Worm (Caenorhabditis elegans): ENCODE measurements around the gene srg-42.

Gene srg-42

ce11 chrV:11123817-11124337 lies 34.0 kb downstream of the srg-42 start, which contains the start of the genes atp-5 and lmtr-3 (continued):
- TF ChIP-seq ceh-44 (GFP tag; IDR thresholded peaks at IDR 0.05) (peak; percentile 85), nhr-10 (tag; optimal IDR thresholded peaks at IDR 0.05) (no peak), dmd-9 (GFP tag; IDR thresholded peaks at IDR 0.05) (peak; percentile 78), lin-29 (GFP tag; IDR thresholded peaks at IDR 0.05) (no peak), lsy-2 (tag; optimal IDR thresholded peaks at IDR 0.05) (peak in 1 of 2 experiments; percentile 67), spr-1 (tag; optimal IDR thresholded peaks at IDR 0.05) (no peak), jun-1 (tag; optimal IDR thresholded peaks at IDR 0.05) (no peak), egl-27 (tag; optimal IDR thresholded peaks at IDR 0.05) (no peak), Y105C5A.15 (GFP tag; IDR thresholded peaks at IDR 0.05) (no peak), dve-1 (tag; optimal IDR thresholded peaks at IDR 0.05; ENCODE audit: insufficient read depth) (peak; percentile 68), lir-3 (tag; optimal IDR thresholded peaks at IDR 0.05) (no peak), unc-39 (tag; optimal IDR thresholded peaks at IDR 0.05) (no peak), F10B5.3 (tag; optimal IDR thresholded peaks at IDR 0.05) (no peak), snpc-1.2 (GFP tag; IDR thresholded peaks at IDR 0.05) (no peak), R02D3.7 (tag; optimal IDR thresholded peaks at IDR 0.05) (no peak), vab-7 (GFP tag; IDR thresholded peaks at IDR 0.05) (no peak; the same call in none of the 2 replicates), skn-1 (tag; optimal IDR thresholded peaks at IDR 0.05) (no peak), fos-1 (tag; optimal IDR thresholded peaks at IDR 0.05) (no peak), zip-11 (GFP tag; IDR thresholded peaks at IDR 0.05) (no peak), nhr-237 (tag; optimal IDR thresholded peaks at IDR 0.05) (no peak), madf-5 (GFP tag; IDR thresholded peaks at IDR 0.05) (peak in 1 of 2 experiments; percentile 64; a peak in 1 of 4 replicates), hmg-1.1 (GFP tag; IDR thresholded peaks at IDR 0.05) (no peak), php-3 (GFP tag; IDR thresholded peaks at IDR 0.05) (no peak), attf-4 (tag; optimal IDR thresholded peaks at IDR 0.05) (no peak), T20F7.1 (GFP tag; optimal IDR thresholded peaks at IDR 0.05) (peak; percentile 68), zfp-3 (GFP tag; conservative IDR thresholded peaks at IDR 0.05) (0 out of 2 replicates have a peak, but pooled peaks have one; percentile 12), F37D6.2 (tag; optimal IDR thresholded peaks at IDR 0.05) (no peak), fkh-10 (GFP tag; optimal IDR thresholded peaks at IDR 0.05) (no peak), hif-1 (tag; optimal IDR thresholded peaks at IDR 0.05) (peak in 1 of 2 experiments; percentile 91), nhr-25 (tag; optimal IDR thresholded peaks at IDR 0.05; ENCODE audit: borderline replicate concordance, insufficient read depth) (peak; percentile 52), ces-1 (GFP tag; optimal IDR thresholded peaks at IDR 0.05) (no peak), zfp-2 (tag; optimal IDR thresholded peaks at IDR 0.05) (no peak), tra-1 (GFP tag; IDR thresholded peaks at IDR 0.05) (peak; percentile 65; the same call in 1 of the 2 replicates), hlh-30 (tag; optimal IDR thresholded peaks at IDR 0.05; ENCODE audit: insufficient read depth) (peak; percentile 93), F49E8.2 (tag; optimal IDR thresholded peaks at IDR 0.05; ENCODE audit: borderline replicate concordance) (peak; percentile 9), ceh-32 (tag; optimal IDR thresholded peaks at IDR 0.05; ENCODE audit: poor library complexity) (no peak), arid-1 (GFP tag; conservative IDR thresholded peaks at IDR 0.05) (no peak; the same call in 1 of the 2 replicates), sdz-12 (GFP tag; optimal IDR thresholded peaks at IDR 0.05) (no peak), dmd-8 (GFP tag; IDR thresholded peaks at IDR 0.05) (no peak), mxl-2 (GFP tag; conservative IDR thresholded peaks at IDR 0.05) (no peak), lin-15B (tag; optimal IDR thresholded peaks at IDR 0.05) (no peak), Y5F2A.4 (GFP tag; optimal IDR thresholded peaks at IDR 0.05) (no peak), D1046.2 (GFP tag; IDR thresholded peaks at IDR 0.05) (no peak), Y48G9A.11 (GFP tag; IDR thresholded peaks at IDR 0.05) (peak; percentile 43; the same call in 1 of the 2 replicates), ama-1 (optimal IDR thresholded peaks at IDR 0.05) (no peak), set-16 (GFP tag; IDR thresholded peaks at IDR 0.05) (no peak), mdt-29 (GFP tag; IDR thresholded peaks at IDR 0.05) (no peak), aly-2 (tag; optimal IDR thresholded peaks at IDR 0.05) (no peak), hlh-11 (tag; optimal IDR thresholded peaks at IDR 0.05) (peak; percentile 79), dmd-6 (GFP tag; IDR thresholded peaks at IDR 0.05) (peak; percentile 85)
